Worm (Caenorhabditis elegans) whole organism, late embryonic: ENCODE results near the gene frpr-4.

Experiments used
- F13H6.1 ChIP-seq: sonication (generic microtip); optimal IDR thresholded peaks from 2 replicates; lab custom pipeline; 2016; ENCODE audit warnings: missing genetic modification characterization, missing compliant biosample characterization
- K02D7.2 ChIP-seq: sonication (generic microtip); optimal IDR thresholded peaks from 2 replicates; lab custom pipeline; 2017; ENCODE audit warnings: mild to moderate bottlenecking, missing genetic modification characterization, missing compliant biosample characterization
- T23F11.4 ChIP-seq: fragments of 200-800 bp; sonication (Bioruptor generic); optimal IDR thresholded peaks from 2 replicates; lab custom pipeline; 2018; ENCODE audit warnings: mild to moderate bottlenecking, missing genetic modification characterization, missing compliant biosample characterization
- Y22D7AL.16 ChIP-seq: sonication (generic microtip); optimal IDR thresholded peaks from 2 replicates; lab custom pipeline; 2016; ENCODE audit warnings: missing genetic modification characterization, missing compliant biosample characterization
- ahr-1 ChIP-seq: sonication (generic microtip); optimal IDR thresholded peaks from 2 replicates; lab custom pipeline; 2016; ENCODE audit warnings: missing genetic modification characterization, missing compliant biosample characterization
- ama-1 ChIP-seq: fragments of 150-350 bp; optimal IDR thresholded peaks from 2 replicates; lab custom pipeline; 2014
- ceh-14 ChIP-seq: sonication (generic microtip); optimal IDR thresholded peaks from 2 replicates; lab custom pipeline; 2016; ENCODE audit warnings: missing genotype, missing genetic modification characterization, missing compliant biosample characterization
- ceh-24 ChIP-seq: sonication (generic microtip); optimal IDR thresholded peaks from 2 replicates; lab custom pipeline; 2016; ENCODE audit warnings: mild to moderate bottlenecking, missing genetic modification characterization, missing compliant biosample characterization
- ceh-30 ChIP-seq: fragments of 150-350 bp; optimal IDR thresholded peaks from 2 replicates; lab custom pipeline; 2014; ENCODE audit warnings: missing biosample characterization, missing genetic modification characterization
- ceh-31 ChIP-seq: sonication (generic microtip); optimal IDR thresholded peaks from 2 replicates; lab custom pipeline; 2016; ENCODE audit warnings: missing genetic modification characterization, missing compliant biosample characterization
- ceh-6 ChIP-seq: fragments of 200-800 bp; sonication (Bioruptor generic); optimal IDR thresholded peaks from 2 replicates; lab custom pipeline; 2018; ENCODE audit warnings: mild to moderate bottlenecking, missing genetic modification characterization, missing compliant biosample characterization
- che-1 ChIP-seq: sonication (generic microtip); optimal IDR thresholded peaks from 2 replicates; lab custom pipeline; 2016; ENCODE audit warnings: mild to moderate bottlenecking, missing genetic modification characterization, missing compliant biosample characterization
- ets-4 ChIP-seq: sonication (generic microtip); optimal IDR thresholded peaks from 2 replicates; lab custom pipeline; 2016; ENCODE audit warnings: missing genetic modification characterization, missing compliant biosample characterization
- eyg-1 ChIP-seq: sonication (generic microtip); optimal IDR thresholded peaks from 2 replicates; lab custom pipeline; 2016; ENCODE audit warnings: missing genotype, missing genetic modification characterization, missing compliant biosample characterization
- fax-1 ChIP-seq: sonication (generic microtip); optimal IDR thresholded peaks from 2 replicates; lab custom pipeline; 2016; ENCODE audit warnings: missing genotype, missing genetic modification characterization, missing compliant biosample characterization
- fkh-6 ChIP-seq: sonication (generic microtip); optimal IDR thresholded peaks from 2 replicates; lab custom pipeline; 2016; ENCODE audit warnings: missing genetic modification characterization, missing compliant biosample characterization
- hlh-13 ChIP-seq: fragments of 200-800 bp; sonication (Bioruptor generic); optimal IDR thresholded peaks from 2 replicates; lab custom pipeline; 2018; ENCODE audit warnings: mild to moderate bottlenecking, missing genetic modification characterization, missing compliant biosample characterization
- hlh-30 ChIP-seq: sonication (generic microtip); optimal IDR thresholded peaks from 2 replicates; lab custom pipeline; 2017; ENCODE audit warnings: antibody characterized with exemption, missing genetic modification characterization, missing compliant biosample characterization; ENCODE audit not compliant: insufficient read depth
- hlh-6 ChIP-seq: sonication (generic microtip); optimal IDR thresholded peaks from 2 replicates; lab custom pipeline; 2016; ENCODE audit warnings: missing genotype, missing genetic modification characterization, missing compliant biosample characterization
- nhr-232 ChIP-seq: sonication (generic microtip); optimal IDR thresholded peaks from 2 replicates; lab custom pipeline; 2016; ENCODE audit warnings: missing genetic modification characterization, missing compliant biosample characterization
- pax-1 ChIP-seq: fragments of 150-350 bp; optimal IDR thresholded peaks from 2 replicates; lab custom pipeline; 2014; ENCODE audit warnings: missing biosample characterization, missing genetic modification characterization
- pha-2 ChIP-seq: sonication (generic microtip); optimal IDR thresholded peaks from 2 replicates; lab custom pipeline; 2017; ENCODE audit warnings: mild to moderate bottlenecking, missing genetic modification characterization, missing compliant biosample characterization
- pqm-1 ChIP-seq: sonication (generic microtip); optimal IDR thresholded peaks from 2 replicates; lab custom pipeline; 2016; ENCODE audit warnings: missing genetic modification characterization, missing compliant biosample characterization
- pros-1 ChIP-seq: fragments of 150-350 bp; optimal IDR thresholded peaks from 2 replicates; lab custom pipeline; 2014; ENCODE audit warnings: missing biosample characterization, missing genetic modification reagents, missing genetic modification characterization
- rnt-1 ChIP-seq: sonication (generic microtip); optimal IDR thresholded peaks from 2 replicates; lab custom pipeline; 2016; ENCODE audit warnings: missing genetic modification characterization, missing compliant biosample characterization
- sdc-2 ChIP-seq: sonication (generic microtip); optimal IDR thresholded peaks from 2 replicates; lab custom pipeline; 2016; ENCODE audit warnings: missing genotype, missing genetic modification characterization, missing compliant biosample characterization
- sox-2 ChIP-seq: fragments of 200-800 bp; sonication (Bioruptor generic); IDR thresholded peaks from 2 replicates; pipeline ENCODE4 v1.3.6; 2022; ENCODE audit warnings: missing genetic modification reagents, missing genetic modification characterization, missing compliant biosample characterization
- tbx-2 ChIP-seq: sonication (generic microtip); optimal IDR thresholded peaks from 2 replicates; lab custom pipeline; 2016; ENCODE audit warnings: missing genetic modification characterization, missing compliant biosample characterization
- tbx-7 ChIP-seq: sonication (generic microtip); optimal IDR thresholded peaks from 2 replicates; lab custom pipeline; 2016; ENCODE audit warnings: missing genotype, missing genetic modification characterization, missing compliant biosample characterization
- ttx-3 ChIP-seq: sonication (generic microtip); optimal IDR thresholded peaks from 2 replicates; lab custom pipeline; 2016; ENCODE audit warnings: missing genetic modification reagents, missing genetic modification characterization, missing compliant biosample characterization
- unc-3 ChIP-seq, 2 experiments: fragments of 200-800 bp in 1 of 2; sonication (Bioruptor generic) in 1 of 2; sonication (generic microtip) in 1 of 2; conservative IDR thresholded peaks in 1 of 2; optimal IDR thresholded peaks in 1 of 2; 2 replicates each; pipeline versions ENCODE4 v1.3.6 to Lab custom; 2016 to 2022; ENCODE audit warnings: missing compliant biosample characterization in 2 of 2, missing genetic modification characterization in 2 of 2, missing genetic modification reagents in 1 of 2
- unc-55 ChIP-seq: sonication (generic microtip); optimal IDR thresholded peaks from 2 replicates; lab custom pipeline; 2017; ENCODE audit warnings: missing biosample characterization, missing genetic modification reagents, missing genetic modification characterization

The frpr-4 gene

ce11 chrII:5289142-5289541 is 33.8 kb upstream of the frpr-4 start, which contains the start of gene ZK622.5:
TSS of gene ZK622.5 (plus strand) at chrII:5289442.
- no peak for TF ChIP-seq sox-2
- TF ChIP-seq nhr-232, result no peak
- TF ChIP-seq che-1 (tag; lab: Kevin White, UChicago), result no peak
- no peak for TF ChIP-seq ahr-1 (tag; lab: Kevin White, UChicago)
- no peak for TF ChIP-seq rnt-1 (tag; lab: Kevin White, UChicago)
- TF ChIP-seq hlh-6, result no peak
- no peak for TF ChIP-seq K02D7.2 (tag; lab: Kevin White, UChicago)
- TF ChIP-seq tbx-7 (tag; lab: Kevin White, UChicago), result no peak
- TF ChIP-seq pax-1 (tag; lab: Kevin White, UChicago), result no peak
- no peak for TF ChIP-seq hlh-13 (GFP tag; lab: Kevin White, UChicago)
- TF ChIP-seq ama-1 (lab: Kevin White, UChicago), result no peak
- TF ChIP-seq, all 69 proteins: peak for 0

ce11 chrII:5285029-5285428 is 29.7 kb upstream of the frpr-4 start, which contains the start of gene gur-5:
TSS of gene gur-5 (plus strand) at chrII:5285329.
- TF ChIP-seq eyg-1 (tag; lab: Kevin White, UChicago), result no peak
- TF ChIP-seq ceh-31 (tag; lab: Kevin White, UChicago), result no peak
- TF ChIP-seq sox-2, result no peak
- TF ChIP-seq ceh-14, result no peak
- TF ChIP-seq Y22D7AL.16 (tag; lab: Kevin White, UChicago), result no peak
- no peak for TF ChIP-seq tbx-2 (tag; lab: Kevin White, UChicago)
- no peak for TF ChIP-seq ets-4 (tag; lab: Kevin White, UChicago)
- TF ChIP-seq ceh-6 (GFP tag; lab: Kevin White, UChicago), result no peak
- TF ChIP-seq pha-2, result no peak
- TF ChIP-seq unc-55 (GFP tag; lab: Kevin White, UChicago), result no peak
- TF ChIP-seq pros-1 (tag; lab: Kevin White, UChicago), result no peak
- no peak for TF ChIP-seq hlh-6
- TF ChIP-seq hlh-30 (tag; lab: Kevin White, UChicago), result no peak
- TF ChIP-seq ceh-30 (tag; lab: Kevin White, UChicago), result no peak

ce11 chrII:5282740-5283281 is 27.5 kb upstream of the frpr-4 start:
- TF ChIP-seq ahr-1 (tag; lab: Kevin White, UChicago), result no peak
- no peak for TF ChIP-seq Y22D7AL.16 (tag; lab: Kevin White, UChicago)
- TF ChIP-seq che-1 (tag; lab: Kevin White, UChicago), result no peak
- TF ChIP-seq, all 69 proteins: peak for 0

- TF ChIP-seq ahr-1 (tag; lab: Kevin White, UChicago) (no peak), pqm-1 (no peak), sdc-2 (tag; lab: Kevin White, UChicago) (no peak), nhr-232 (no peak), ceh-24 (tag; lab: Kevin White, UChicago) (no peak)
These were observed 26.9 kb upstream of the frpr-4 start, which contains the start of gene pmt-1 for ce11 chrII:5282192-5282591. TSS of gene pmt-1 (minus strand) at chrII:5282523.

ce11 chrII:5281137-5281536 is 25.8 kb upstream of the frpr-4 start:
- TF ChIP-seq unc-3 (GFP tag; conservative IDR thresholded peaks at IDR 0.05; lab: Robert Waterston, UW), result no peak
- no peak for TF ChIP-seq unc-3 (tag; optimal IDR thresholded peaks at IDR 0.05; lab: Kevin White, UChicago)
- TF ChIP-seq ttx-3, result no peak

ce11 chrII:5277780-5278179 is 22.4 kb upstream of the frpr-4 start:
- TF ChIP-seq fax-1 (tag; lab: Kevin White, UChicago) (no peak), T23F11.4 (no peak), sox-2 (no peak), fkh-6 (no peak), che-1 (tag; lab: Kevin White, UChicago) (no peak), pros-1 (tag; lab: Kevin White, UChicago) (no peak), F13H6.1 (no peak), ceh-31 (tag; lab: Kevin White, UChicago) (no peak)
- TF ChIP-seq, all 69 proteins: peak for 0
